Fruit fly (Drosophila melanogaster) whole organism, prepupa: ENCODE data around the gene CG32554.

Experiments
- CG16779 ChIP-seq: fragments of 200-800 bp; sonication (Bioruptor generic); optimal IDR thresholded peaks from 3 replicates; lab custom pipeline; 2017; ENCODE audit warnings: missing biosample characterization, mild to moderate bottlenecking, missing genetic modification characterization
- Hr38 ChIP-seq: sonication (Bioruptor generic); optimal IDR thresholded peaks from 2 replicates; lab custom pipeline; 2016; ENCODE audit warnings: missing biosample characterization, missing genetic modification characterization

DNA sequence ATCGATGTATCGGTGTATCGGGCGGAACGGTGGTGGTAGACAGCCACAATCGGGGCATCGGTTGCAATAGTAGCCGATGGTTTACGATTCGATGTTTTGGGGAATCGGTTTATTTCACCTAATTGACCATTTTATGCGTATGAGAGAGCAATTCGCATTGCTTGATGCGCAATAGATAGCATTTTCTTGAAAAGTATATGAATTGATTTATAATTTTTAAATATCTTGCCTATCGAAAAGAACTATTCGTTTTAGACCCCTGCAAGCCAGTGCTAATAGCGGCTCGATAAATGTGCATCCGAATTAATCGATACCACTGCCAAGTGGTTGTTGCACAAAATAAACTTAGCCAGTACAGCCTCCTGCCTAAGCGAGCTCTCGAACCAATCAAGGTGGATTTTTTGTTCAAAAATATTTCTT, 34.7 kb upstream of the CG32554 start, which contains the start of gene mnb:
- TF ChIP-seq CG16779 (tag; lab: Kevin White, UChicago) (no peak), Hr38 (GFP tag; lab: Kevin White, UChicago) (no peak)
